Worm (Caenorhabditis elegans) whole organism, L2 larva: ENCODE results near the gene Y75B12B.10.

Source experiments
- C34F6.9 ChIP-seq: fragments of 150-350 bp; optimal IDR thresholded peaks from 2 replicates; lab custom pipeline; 2014; ENCODE audit warnings: missing biosample characterization, missing genetic modification characterization
- F13H6.1 ChIP-seq: sonication (generic microtip); optimal IDR thresholded peaks from 2 replicates; lab custom pipeline; 2016; ENCODE audit warnings: missing genetic modification characterization, missing compliant biosample characterization
- Y55F3AM.14 ChIP-seq: fragments of 200-800 bp; sonication (Bioruptor generic); optimal IDR thresholded peaks from 2 replicates; lab custom pipeline; 2018; ENCODE audit warnings: mild to moderate bottlenecking, missing genetic modification characterization, missing compliant biosample characterization
- ZK546.5 ChIP-seq: sonication (generic microtip); optimal IDR thresholded peaks from 2 replicates; lab custom pipeline; 2017; ENCODE audit warnings: missing biosample characterization, missing genetic modification characterization
- aly-2 ChIP-seq: fragments of 150-350 bp; optimal IDR thresholded peaks from 2 replicates; lab custom pipeline; 2014; ENCODE audit warnings: missing biosample characterization, missing genetic modification characterization
- ama-1 ChIP-seq: fragments of 150-350 bp; optimal IDR thresholded peaks from 2 replicates; lab custom pipeline; 2018; ENCODE audit warnings: inconsistent platforms
- blmp-1 ChIP-seq: sonication (generic microtip); optimal IDR thresholded peaks from 2 replicates; lab custom pipeline; 2017; ENCODE audit warnings: missing genetic modification characterization, mild to moderate bottlenecking, missing compliant biosample characterization, antibody characterized with exemption, moderate library complexity; ENCODE audit not compliant: insufficient read depth
- ceh-16 ChIP-seq: fragments of 150-350 bp; optimal IDR thresholded peaks from 2 replicates; lab custom pipeline; 2014; ENCODE audit warnings: missing biosample characterization, missing genetic modification characterization
- crh-2 ChIP-seq: sonication (generic microtip); optimal IDR thresholded peaks from 2 replicates; lab custom pipeline; 2017; ENCODE audit warnings: missing biosample characterization, missing genetic modification characterization
- dmd-4 ChIP-seq: sonication (generic microtip); optimal IDR thresholded peaks from 2 replicates; lab custom pipeline; 2017; ENCODE audit warnings: missing biosample characterization, missing genetic modification characterization
- egl-27 ChIP-seq: sonication (generic microtip); optimal IDR thresholded peaks from 3 replicates; lab custom pipeline; 2017; ENCODE audit warnings: missing biosample characterization, missing genetic modification reagents, missing genetic modification characterization
- elt-3 ChIP-seq: sonication (generic microtip); optimal IDR thresholded peaks from 2 replicates; lab custom pipeline; 2017; ENCODE audit warnings: missing biosample characterization, missing genetic modification characterization
- fos-1 ChIP-seq: fragments of 150-350 bp; optimal IDR thresholded peaks from 2 replicates; lab custom pipeline; 2014; ENCODE audit warnings: missing biosample characterization, missing genetic modification characterization
- lin-13 ChIP-seq: fragments of 150-350 bp; optimal IDR thresholded peaks from 2 replicates; lab custom pipeline; 2014; ENCODE audit warnings: missing biosample characterization, missing genetic modification reagents, missing genetic modification characterization
- lin-39 ChIP-seq: fragments of 150-350 bp; optimal IDR thresholded peaks from 2 replicates; lab custom pipeline; 2014; ENCODE audit warnings: missing biosample characterization, missing genetic modification reagents, missing genetic modification characterization
- mab-5 ChIP-seq: fragments of 150-350 bp; optimal IDR thresholded peaks from 2 replicates; lab custom pipeline; 2014; ENCODE audit warnings: missing biosample characterization, missing genetic modification characterization
- mdl-1 ChIP-seq, 2 experiments: fragments of 150-350 bp in 1 of 2; sonication (generic microtip) in 1 of 2; optimal IDR thresholded peaks; 2 replicates each; lab custom pipeline; 2017; ENCODE audit warnings: missing biosample characterization in 2 of 2, missing genetic modification characterization in 2 of 2
- nhr-10 ChIP-seq: sonication (generic microtip); optimal IDR thresholded peaks from 2 replicates; lab custom pipeline; 2017; ENCODE audit warnings: missing biosample characterization, missing genetic modification characterization
- nhr-11 ChIP-seq: fragments of 150-350 bp; optimal IDR thresholded peaks from 2 replicates; lab custom pipeline; 2014; ENCODE audit warnings: missing biosample characterization, missing genetic modification characterization
- nhr-12 ChIP-seq: fragments of 150-350 bp; optimal IDR thresholded peaks from 2 replicates; lab custom pipeline; 2014; ENCODE audit warnings: missing biosample characterization, missing genetic modification characterization
- nhr-129 ChIP-seq: fragments of 150-350 bp; optimal IDR thresholded peaks from 2 replicates; lab custom pipeline; 2014; ENCODE audit warnings: missing biosample characterization, missing genetic modification characterization
- nhr-21 ChIP-seq: fragments of 150-350 bp; optimal IDR thresholded peaks from 2 replicates; lab custom pipeline; 2014; ENCODE audit warnings: missing biosample characterization, missing genetic modification characterization
- nhr-23 ChIP-seq: fragments of 150-350 bp; optimal IDR thresholded peaks from 2 replicates; lab custom pipeline; 2014; ENCODE audit warnings: missing biosample characterization, missing genetic modification reagents, missing genetic modification characterization
- nhr-237 ChIP-seq: fragments of 150-350 bp; optimal IDR thresholded peaks from 2 replicates; lab custom pipeline; 2014; ENCODE audit warnings: missing biosample characterization, missing genetic modification characterization
- nhr-77 ChIP-seq: fragments of 150-350 bp; optimal IDR thresholded peaks from 2 replicates; lab custom pipeline; 2014; ENCODE audit warnings: missing biosample characterization, missing genetic modification characterization
- sem-4 ChIP-seq: fragments of 150-350 bp; optimal IDR thresholded peaks from 2 replicates; lab custom pipeline; 2014; ENCODE audit warnings: missing biosample characterization, missing genetic modification reagents, missing genetic modification characterization
- skn-1 ChIP-seq: sonication (generic microtip); optimal IDR thresholded peaks from 2 replicates; lab custom pipeline; 2017; ENCODE audit warnings: missing biosample characterization, missing genetic modification characterization
- sma-9 ChIP-seq, 2 experiments: fragments of 150-350 bp in 1 of 2; sonication (generic microtip) in 1 of 2; optimal IDR thresholded peaks; 2 replicates each; lab custom pipeline; 2014 to 2016; ENCODE audit warnings: missing genetic modification characterization in 2 of 2, mild to moderate bottlenecking in 1 of 2, missing biosample characterization in 1 of 2, missing compliant biosample characterization in 1 of 2, missing genetic modification reagents in 1 of 2, moderate library complexity in 1 of 2
- snpc-4 ChIP-seq: fragments of 150-350 bp; optimal IDR thresholded peaks from 2 replicates; lab custom pipeline; 2014; ENCODE audit warnings: missing biosample characterization, missing genetic modification characterization
- unc-39 ChIP-seq: fragments of 150-350 bp; optimal IDR thresholded peaks from 2 replicates; lab custom pipeline; 2014; ENCODE audit warnings: missing biosample characterization, missing genetic modification characterization
- unc-55 ChIP-seq: fragments of 150-350 bp; sonication (generic microtip); optimal IDR thresholded peaks from 3 replicates; lab custom pipeline; 2014; ENCODE audit warnings: missing biosample characterization, missing genetic modification reagents, missing genetic modification characterization
- unc-62 ChIP-seq: fragments of 150-350 bp; optimal IDR thresholded peaks from 2 replicates; lab custom pipeline; 2014; ENCODE audit warnings: missing biosample characterization, missing genetic modification reagents, missing genetic modification characterization
- zag-1 ChIP-seq: fragments of 150-350 bp; optimal IDR thresholded peaks from 2 replicates; lab custom pipeline; 2014; ENCODE audit warnings: missing biosample characterization, missing genetic modification characterization
- ztf-1 ChIP-seq: fragments of 200-800 bp; sonication (Bioruptor generic); conservative IDR thresholded peaks from 2 replicates; pipeline ENCODE4 v1.3.6; 2022; ENCODE audit warnings: missing genetic modification characterization, missing compliant biosample characterization
- ztf-11 ChIP-seq: sonication (generic microtip); optimal IDR thresholded peaks from 2 replicates; lab custom pipeline; 2017; ENCODE audit warnings: missing biosample characterization, missing genetic modification characterization
- ztf-4 ChIP-seq: fragments of 150-350 bp; optimal IDR thresholded peaks from 2 replicates; lab custom pipeline; 2014; ENCODE audit warnings: missing biosample characterization, missing genetic modification characterization

The Y75B12B.10 gene

ce11 chrV:15199768-15200167 lies at the start of gene Y75B12B.10:
Gene Y75B12B.10 (plus strand): TSS chrV:15200068.
- TF ChIP-seq snpc-4 (tag; lab: Kevin White, UChicago) = no peak
- no peak for TF ChIP-seq elt-3 (tag; lab: Kevin White, UChicago)
- TF ChIP-seq nhr-129 (tag; lab: Kevin White, UChicago) = no peak
- no peak for TF ChIP-seq nhr-23
- TF ChIP-seq ztf-1 = no peak
- no peak for TF ChIP-seq dmd-4
- TF ChIP-seq lin-13 (GFP tag; lab: Kevin White, UChicago) = no peak
- no peak for TF ChIP-seq sem-4 (tag; lab: Kevin White, UChicago)
- no peak for TF ChIP-seq aly-2 (tag; lab: Kevin White, UChicago)
- no peak for TF ChIP-seq unc-55
- TF ChIP-seq F13H6.1 (tag; lab: Kevin White, UChicago) = no peak
- no peak for TF ChIP-seq blmp-1 (tag; lab: Kevin White, UChicago)
- no peak for TF ChIP-seq Y55F3AM.14 (GFP tag; lab: Kevin White, UChicago)
- no peak for TF ChIP-seq nhr-77 (tag; lab: Kevin White, UChicago)
- TF ChIP-seq, all 48 proteins: peak for 0

- TF ChIP-seq ztf-4 (tag; lab: Kevin White, UChicago) = no peak
- TF ChIP-seq lin-39 (tag; lab: Kevin White, UChicago) = no peak
- no peak for TF ChIP-seq mab-5 (tag; lab: Kevin White, UChicago)
- no peak for TF ChIP-seq ztf-11
- no peak for TF ChIP-seq unc-55
- no peak for TF ChIP-seq sma-9 (GFP tag; optimal IDR thresholded peaks at IDR 0.05; lab: Kevin White, UChicago)
- no peak for TF ChIP-seq sma-9 (tag; optimal IDR thresholded peaks at IDR 0.05; lab: Kevin White, UChicago)
- TF ChIP-seq egl-27 = no peak
- no peak for TF ChIP-seq ZK546.5 (tag; lab: Kevin White, UChicago)
- TF ChIP-seq unc-62 = no peak
Measured at ce11 chrV:15150176-15150575, 49.7 kb upstream of the Y75B12B.10 start.

- TF ChIP-seq mdl-1 (tag; optimal IDR thresholded peaks at IDR 0.05; lab: Kevin White, UChicago) (no peak), nhr-237 (no peak), unc-39 (no peak), unc-55 (no peak), nhr-21 (tag; lab: Kevin White, UChicago) (no peak), dmd-4 (no peak), nhr-12 (tag; lab: Kevin White, UChicago) (no peak), Y55F3AM.14 (GFP tag; lab: Kevin White, UChicago) (no peak), fos-1 (tag; lab: Kevin White, UChicago) (no peak), unc-62 (no peak), blmp-1 (tag; lab: Kevin White, UChicago) (no peak), nhr-77 (tag; lab: Kevin White, UChicago) (no peak), egl-27 (no peak), zag-1 (tag; lab: Kevin White, UChicago) (no peak), ceh-16 (tag; lab: Kevin White, UChicago) (no peak), ama-1 (lab: Kevin White, UChicago) (no peak), snpc-4 (tag; lab: Kevin White, UChicago) (no peak), ztf-4 (tag; lab: Kevin White, UChicago) (no peak), skn-1 (tag; lab: Kevin White, UChicago) (no peak)
Measured at ce11 chrV:15150661-15151060, 49.2 kb upstream of the Y75B12B.10 start, which contains the start of gene T09F5.2. Gene T09F5.2 (plus strand): TSS chrV:15150961.

- no peak for TF ChIP-seq nhr-10 (tag; lab: Kevin White, UChicago)
- no peak for TF ChIP-seq crh-2 (tag; lab: Kevin White, UChicago)
- no peak for TF ChIP-seq nhr-77 (tag; lab: Kevin White, UChicago)
- no peak for TF ChIP-seq F13H6.1 (tag; lab: Kevin White, UChicago)
- TF ChIP-seq C34F6.9 (tag; lab: Kevin White, UChicago) = no peak
- TF ChIP-seq nhr-129 (tag; lab: Kevin White, UChicago) = no peak
- no peak for TF ChIP-seq sma-9 (GFP tag; optimal IDR thresholded peaks at IDR 0.05; lab: Kevin White, UChicago)
- no peak for TF ChIP-seq sma-9 (tag; optimal IDR thresholded peaks at IDR 0.05; lab: Kevin White, UChicago)
- no peak for TF ChIP-seq elt-3 (tag; lab: Kevin White, UChicago)
- TF ChIP-seq unc-39 = no peak
- no peak for TF ChIP-seq dmd-4
- no peak for TF ChIP-seq skn-1 (tag; lab: Kevin White, UChicago)
- TF ChIP-seq nhr-11 (tag; lab: Kevin White, UChicago) = no peak
- TF ChIP-seq, all 48 proteins: peak for 0
Measured at ce11 chrV:15152010-15152409, 47.9 kb upstream of the Y75B12B.10 start.
